Fruit fly (Drosophila melanogaster): ENCODE data around the gene CG31668.

CG31668 gene

DNA sequence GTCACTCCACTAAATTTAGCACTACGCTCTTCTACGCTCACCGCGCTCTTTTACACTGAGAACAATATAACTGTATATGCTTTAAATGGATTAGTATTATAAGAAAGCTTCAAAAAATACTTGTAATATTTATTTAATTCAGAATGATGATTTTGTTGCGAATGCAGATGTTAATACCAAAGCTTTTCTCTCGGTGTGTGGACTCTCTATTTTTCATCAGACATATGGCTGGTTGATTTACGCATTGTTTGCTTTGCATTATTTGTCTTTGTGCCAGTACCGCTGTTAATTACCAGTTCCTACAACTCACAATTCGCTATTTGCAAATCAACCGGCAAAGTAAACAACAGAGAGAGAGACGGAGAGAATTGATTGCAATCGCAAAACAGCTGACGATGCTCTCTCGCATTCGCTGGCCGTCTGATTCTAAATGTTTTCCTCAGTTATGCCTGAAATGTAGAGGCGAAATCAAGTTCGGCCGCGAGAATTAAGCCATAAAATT is 15.7 kb upstream of the CG31668 start (continued):
- peak; percentile 98 for TF ChIP-seq CG7839 (tag; optimal IDR thresholded peaks at IDR 0.05)
- TF ChIP-seq gfzf (GFP tag; optimal IDR thresholded peaks at IDR 0.05), result no peak
- peak; percentile 92 for TF ChIP-seq wor (GFP tag; IDR thresholded peaks at IDR 0.05)
- TF ChIP-seq CG17361 (GFP tag; IDR thresholded peaks at IDR 0.05), result peak; percentile 95
- TF ChIP-seq NK7.1 (GFP tag; optimal IDR thresholded peaks at IDR 0.05), result peak; percentile 89
- TF ChIP-seq H2.0 (GFP tag; IDR thresholded peaks at IDR 0.05), result peak; percentile 98
- TF ChIP-seq lola (GFP tag; optimal IDR thresholded peaks at IDR 0.05), result peak in 1 of 3 experiments; percentile 85
- TF ChIP-seq CG32767 (GFP tag; IDR thresholded peaks at IDR 0.05), result peak; percentile 96
- TF ChIP-seq CG14860 (GFP tag; IDR thresholded peaks at IDR 0.05; ENCODE audit: partially characterized antibody), result no peak
- peak; percentile 76 for TF ChIP-seq ash1 (GFP tag; optimal IDR thresholded peaks at IDR 0.05)
- TF ChIP-seq CG10543 (GFP tag; optimal IDR thresholded peaks at IDR 0.05), result peak; percentile 95
- peak; percentile 96 for TF ChIP-seq CG11093 (GFP tag; IDR thresholded peaks at IDR 0.05)
- TF ChIP-seq Sry-β (GFP tag; optimal IDR thresholded peaks at IDR 0.05), result peak; percentile 40
- no peak for TF ChIP-seq D (optimal IDR thresholded peaks at IDR 0.05)
- peak; percentile 89 for TF ChIP-seq D (GFP tag; optimal IDR thresholded peaks at IDR 0.05)
- peak; percentile 94 for TF ChIP-seq CG31224 (GFP tag; IDR thresholded peaks at IDR 0.05)
- no peak for TF ChIP-seq bbx (GFP tag; IDR thresholded peaks at IDR 0.05; ENCODE audit: partially characterized antibody)
- peak; percentile 99 for TF ChIP-seq Drgx (GFP tag; IDR thresholded peaks at IDR 0.05)
- peak; percentile 93 for TF ChIP-seq CG1647 (GFP tag; optimal IDR thresholded peaks at IDR 0.05)
- TF ChIP-seq CG10321 (GFP tag; IDR thresholded peaks at IDR 0.05), result peak; percentile 80
- peak; percentile 93 for TF ChIP-seq pum (GFP tag; optimal IDR thresholded peaks at IDR 0.05)
- peak; percentile 92 for TF ChIP-seq CG3407 (GFP tag; optimal IDR thresholded peaks at IDR 0.05)
- TF ChIP-seq crc (GFP tag; optimal IDR thresholded peaks at IDR 0.05), result peak; percentile 91
- TF ChIP-seq Trl (optimal IDR thresholded peaks at IDR 0.05), result peak; percentile 56 to 92
- TF ChIP-seq Trl (GFP tag; optimal IDR thresholded peaks at IDR 0.05), result peak; percentile 87
- no peak for TF ChIP-seq HLH4C (GFP tag; IDR thresholded peaks at IDR 0.05; ENCODE audit: partially characterized antibody)
- TF ChIP-seq Hey (tag; optimal IDR thresholded peaks at IDR 0.05), result peak; percentile 94
- TF ChIP-seq ATbp (GFP tag; optimal IDR thresholded peaks at IDR 0.05), result peak; percentile 96
- peak; percentile 26 for TF ChIP-seq pzg (GFP tag; optimal IDR thresholded peaks at IDR 0.05)
- TF ChIP-seq CG17612 (GFP tag; IDR thresholded peaks at IDR 0.05), result peak; percentile 93
- peak; percentile 99 for TF ChIP-seq sob (GFP tag; IDR thresholded peaks at IDR 0.05)
- TF ChIP-seq CG17186 (GFP tag; optimal IDR thresholded peaks at IDR 0.05), result peak; percentile 66
- TF ChIP-seq Camta (GFP tag; optimal IDR thresholded peaks at IDR 0.05), result peak; percentile 93
- peak; percentile 86 for TF ChIP-seq D19B (GFP tag; optimal IDR thresholded peaks at IDR 0.05)
- peak in 1 of 3 experiments; percentile 48 for TF ChIP-seq Stat92E (GFP tag; optimal IDR thresholded peaks at IDR 0.05)
- peak; percentile 96 for TF ChIP-seq CG2889 (GFP tag; IDR thresholded peaks at IDR 0.05)
- TF ChIP-seq CG9215 (GFP tag; IDR thresholded peaks at IDR 0.05), result peak; percentile 93
- peak; percentile 98 for TF ChIP-seq CG9817 (tag; optimal IDR thresholded peaks at IDR 0.05)
- TF ChIP-seq yki (optimal IDR thresholded peaks at IDR 0.05), result no peak
- TF ChIP-seq trem (tag; optimal IDR thresholded peaks at IDR 0.05), result peak; percentile 88
- peak; percentile 94 for TF ChIP-seq ro (GFP tag; IDR thresholded peaks at IDR 0.05)
- peak; percentile 93 for TF ChIP-seq CG12744 (GFP tag; optimal IDR thresholded peaks at IDR 0.05)
- peak; percentile 81 for TF ChIP-seq CG8281 (tag; optimal IDR thresholded peaks at IDR 0.05)
- peak; percentile 97 for TF ChIP-seq CoRest (tag; optimal IDR thresholded peaks at IDR 0.05)
- TF ChIP-seq Eip74EF (GFP tag; optimal IDR thresholded peaks at IDR 0.05), result peak in 1 of 2 experiments; percentile 92
- TF ChIP-seq slp2 (GFP tag; optimal IDR thresholded peaks at IDR 0.05), result peak; percentile 90
- peak; percentile 67; the same call in 1 of the 2 replicates for TF ChIP-seq Dip2 (GFP tag; IDR thresholded peaks at IDR 0.05)
- peak; percentile 70 for TF ChIP-seq crol (GFP tag; IDR thresholded peaks at IDR 0.05)
- peak; percentile 65 for TF ChIP-seq bigmax (GFP tag; optimal IDR thresholded peaks at IDR 0.05)
- peak; percentile 16 for TF ChIP-seq stwl (tag; optimal IDR thresholded peaks at IDR 0.05)
